Worm (Caenorhabditis elegans): Measurements from ENCODE around the gene ndua-1.

DNA sequence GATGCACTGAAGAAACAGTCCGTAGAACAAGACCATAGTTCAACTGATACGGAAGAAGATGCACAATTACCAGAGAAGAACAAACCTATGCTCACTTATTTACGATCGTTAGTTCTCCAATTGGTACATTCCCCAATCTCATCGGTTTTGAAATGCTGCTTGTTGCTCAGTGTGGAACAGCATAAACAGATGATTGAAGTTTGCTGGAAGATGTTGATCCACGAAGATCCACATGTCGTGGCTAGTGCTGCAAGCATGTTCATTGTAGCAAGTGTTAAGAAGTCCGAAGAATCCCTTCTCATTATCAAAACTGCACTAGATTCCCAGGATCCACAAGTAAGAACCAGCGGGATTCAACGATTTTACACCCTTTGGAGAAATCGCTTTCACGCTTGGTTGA lies 40.2 kb upstream of the ndua-1 start:
- TF ChIP-seq mdl-1 (tag; optimal IDR thresholded peaks at IDR 0.05) = no peak
- no peak for TF ChIP-seq ama-1 (optimal IDR thresholded peaks at IDR 0.05)
- no peak for TF ChIP-seq ceh-82 (tag; optimal IDR thresholded peaks at IDR 0.05)
- TF ChIP-seq snpc-4 (tag; optimal IDR thresholded peaks at IDR 0.05) = no peak

Measured in whole organism, L2 larva.